Worm (Caenorhabditis elegans) whole organism, young adult: Measurements from ENCODE around the gene F09F7.6.

Source experiments
- F55B11.4 ChIP-seq: sonication (generic microtip); optimal IDR thresholded peaks from 2 replicates; lab custom pipeline; 2016; ENCODE audit warnings: missing compliant biosample characterization, missing genetic modification characterization, borderline replicate concordance; ENCODE audit not compliant: insufficient read depth
- F57C9.4 ChIP-seq: sonication (generic microtip); optimal IDR thresholded peaks from 2 replicates; lab custom pipeline; 2017; ENCODE audit warnings: mild to moderate bottlenecking, missing genetic modification characterization, missing compliant biosample characterization
- akir-1 ChIP-seq: fragments of 200-800 bp; sonication (Bioruptor generic); optimal IDR thresholded peaks from 2 replicates; lab custom pipeline; 2018; ENCODE audit warnings: mild to moderate bottlenecking, missing genetic modification characterization, moderate library complexity, missing compliant biosample characterization
- attf-5 ChIP-seq: fragments of 200-800 bp; sonication (Bioruptor generic); optimal IDR thresholded peaks from 2 replicates; lab custom pipeline; 2018; ENCODE audit warnings: mild to moderate bottlenecking, missing genetic modification characterization, missing compliant biosample characterization
- attf-6 ChIP-seq: fragments of 200-800 bp; sonication (Bioruptor generic); IDR thresholded peaks from 2 replicates; pipeline ENCODE4 v1.3.6; 2022; ENCODE audit warnings: missing genetic modification reagents, missing genetic modification characterization, missing compliant biosample characterization
- cebp-1 ChIP-seq, 2 experiments: fragments of 200-800 bp in 1 of 2; sonication (Bioruptor generic) in 1 of 2; sonication (generic microtip) in 1 of 2; IDR thresholded peaks in 1 of 2; optimal IDR thresholded peaks in 1 of 2; 2 replicates each; pipeline versions ENCODE4 v1.3.6 to Lab custom; 2017 to 2022; ENCODE audit warnings: missing compliant biosample characterization in 2 of 2, missing genetic modification characterization in 2 of 2, mild to moderate bottlenecking in 1 of 2, missing genetic modification reagents in 1 of 2, moderate library complexity in 1 of 2
- efl-1 ChIP-seq: fragments of 150-350 bp; optimal IDR thresholded peaks from 2 replicates; lab custom pipeline; 2014; ENCODE audit warnings: missing biosample characterization, missing genetic modification reagents, missing genetic modification characterization
- egrh-3 ChIP-seq: fragments of 200-800 bp; sonication (Bioruptor generic); IDR thresholded peaks from 2 replicates; pipeline ENCODE4 v1.3.6; 2022; ENCODE audit warnings: missing genetic modification reagents, missing genetic modification characterization, missing compliant biosample characterization
- lin-26 ChIP-seq: fragments of 200-800 bp; sonication (Bioruptor generic); IDR thresholded peaks from 2 replicates; pipeline ENCODE4 v1.3.6; 2022; ENCODE audit warnings: missing genetic modification reagents, missing genetic modification characterization, missing compliant biosample characterization
- lir-1 ChIP-seq: fragments of 200-800 bp; sonication (Bioruptor generic); conservative IDR thresholded peaks from 2 replicates; pipeline ENCODE4 v1.3.6; 2022; ENCODE audit warnings: missing genetic modification reagents, missing genetic modification characterization, missing compliant biosample characterization
- nhr-27 ChIP-seq: fragments of 200-800 bp; sonication (Bioruptor generic); optimal IDR thresholded peaks from 2 replicates; lab custom pipeline; 2018; ENCODE audit warnings: mild to moderate bottlenecking, missing genetic modification characterization, moderate library complexity, missing compliant biosample characterization
- rec-8 ChIP-seq, 2 experiments: sonication (generic microtip); optimal IDR thresholded peaks; 2 replicates each; lab custom pipeline; 2016; ENCODE audit warnings: mild to moderate bottlenecking in 2 of 2, missing genetic modification characterization in 2 of 2, missing genetic modification reagents in 2 of 2, missing genotype in 2 of 2, missing biosample characterization in 1 of 2, missing compliant biosample characterization in 1 of 2, moderate library complexity in 1 of 2
- rpc-1 ChIP-seq, 2 experiments: fragments of 150-350 bp in 1 of 2; sonication (generic microtip) in 1 of 2; optimal IDR thresholded peaks; 2 replicates each; lab custom pipeline; 2014 to 2018; ENCODE audit warnings: missing biosample characterization in 1 of 2, missing genetic modification characterization in 1 of 2, missing genetic modification reagents in 1 of 2, missing genotype in 1 of 2
- tbx-9 ChIP-seq: sonication (generic microtip); optimal IDR thresholded peaks from 2 replicates; lab custom pipeline; 2016; ENCODE audit warnings: borderline replicate concordance, missing genetic modification characterization, inconsistent platforms, missing compliant biosample characterization

Gene F09F7.6

ce11 chrIII:5501358-5502287 lies 50.3 kb downstream of the F09F7.6 start, which contains the start of gene R02F2.1 (continued):
- no peak for TF ChIP-seq rec-8 (tag; optimal IDR thresholded peaks at IDR 0.05; lab: Kevin White, UChicago)
- TF ChIP-seq lin-26: peak; percentile 66; the same call in 1 of the 2 replicates
- TF ChIP-seq efl-1 (GFP tag; lab: Kevin White, UChicago): no peak
- TF ChIP-seq nhr-27 (tag; lab: Kevin White, UChicago): no peak
- no peak for TF ChIP-seq F57C9.4 (tag; lab: Kevin White, UChicago)
- TF ChIP-seq attf-5 (GFP tag; lab: Kevin White, UChicago): no peak
- TF ChIP-seq cebp-1 (GFP tag; IDR thresholded peaks at IDR 0.05; lab: Robert Waterston, UW): 0 out of 2 replicates have a peak, but pooled peaks have one; percentile 26
- TF ChIP-seq cebp-1 (tag; optimal IDR thresholded peaks at IDR 0.05; lab: Kevin White, UChicago): peak; percentile 67
- no peak for TF ChIP-seq lir-1 (GFP tag; lab: Robert Waterston, UW)
- TF ChIP-seq tbx-9: no peak
- no peak for TF ChIP-seq akir-1 (GFP tag; lab: Kevin White, UChicago)
- TF ChIP-seq F55B11.4 (tag; lab: Kevin White, UChicago): no peak
- TF ChIP-seq rpc-1 (optimal IDR thresholded peaks at IDR 0.05; lab: Kevin White, UChicago): no peak
- TF ChIP-seq rpc-1 (tag; optimal IDR thresholded peaks at IDR 0.05; lab: Kevin White, UChicago): no peak
- TF ChIP-seq attf-6 (GFP tag; lab: Robert Waterston, UW): no peak
- TF ChIP-seq egrh-3 (GFP tag; lab: Robert Waterston, UW): no peak
